Worm (Caenorhabditis elegans): ENCODE results near the gene F36H9.4.

DNA sequence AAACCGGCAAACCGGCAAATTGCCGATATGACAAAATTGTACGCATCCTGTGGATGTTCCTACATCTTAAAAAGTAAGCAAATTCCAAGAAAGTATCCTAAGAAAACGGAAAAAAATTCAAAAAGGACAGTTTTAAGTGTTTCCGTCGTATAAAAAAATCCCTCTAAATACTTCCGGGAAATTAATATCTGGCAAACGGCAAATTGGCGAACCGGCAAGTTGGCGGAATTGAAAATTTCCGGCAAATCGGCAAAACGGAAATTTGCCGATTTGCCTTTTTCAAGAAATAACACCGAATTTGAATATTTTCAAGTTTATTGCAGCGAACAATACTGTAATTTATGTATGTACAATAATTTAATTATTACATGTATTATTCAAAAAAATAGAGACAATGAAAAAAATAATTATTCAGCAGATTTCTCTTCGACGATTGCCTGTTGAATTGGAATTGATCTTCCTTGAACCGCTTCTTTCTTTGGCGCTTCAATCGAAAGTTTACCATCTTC lies 25.1 kb upstream of the F36H9.4 start:
- TF ChIP-seq nhr-76 (tag; optimal IDR thresholded peaks at IDR 0.05) (no peak), lsy-2 (tag; optimal IDR thresholded peaks at IDR 0.05) (no peak), nhr-28 (tag; optimal IDR thresholded peaks at IDR 0.05) (no peak), ztf-11 (tag; optimal IDR thresholded peaks at IDR 0.05) (no peak), ces-1 (GFP tag; optimal IDR thresholded peaks at IDR 0.05) (no peak), sptf-1 (tag; optimal IDR thresholded peaks at IDR 0.05) (no peak), unc-39 (tag; optimal IDR thresholded peaks at IDR 0.05) (no peak), snpc-4 (tag; optimal IDR thresholded peaks at IDR 0.05) (no peak), elt-3 (tag; optimal IDR thresholded peaks at IDR 0.05) (no peak), ham-2 (GFP tag; optimal IDR thresholded peaks at IDR 0.05) (no peak), nhr-12 (tag; optimal IDR thresholded peaks at IDR 0.05) (no peak), blmp-1 (tag; optimal IDR thresholded peaks at IDR 0.05) (no peak), elt-1 (tag; optimal IDR thresholded peaks at IDR 0.05; ENCODE audit: borderline replicate concordance, insufficient read depth) (no peak), M03D4.4 (tag; optimal IDR thresholded peaks at IDR 0.05) (no peak)

Data from whole organism, mixed stage, embryonic.